Worm (Caenorhabditis elegans) whole organism, young adult: ENCODE measurements around the gene C35B1.5.

ENCODE experiments used
- B0035.1 ChIP-seq: sonication (generic microtip); optimal IDR thresholded peaks from 2 replicates; lab custom pipeline; 2016; ENCODE audit warnings: missing genetic modification characterization, mild to moderate bottlenecking, missing compliant biosample characterization, missing genotype, missing genetic modification reagents
- B0336.3 ChIP-seq: fragments of 200-800 bp; sonication (Bioruptor generic); IDR thresholded peaks from 2 replicates; pipeline ENCODE4 v1.3.6; 2022; ENCODE audit warnings: missing genetic modification characterization, missing compliant biosample characterization
- C06A6.2 ChIP-seq: fragments of 200-800 bp; sonication (Bioruptor generic); conservative IDR thresholded peaks from 2 replicates; pipeline ENCODE4 v1.3.6; 2022; ENCODE audit warnings: missing genetic modification characterization, missing compliant biosample characterization
- F22D6.2 ChIP-seq: sonication (generic microtip); optimal IDR thresholded peaks from 2 replicates; lab custom pipeline; 2016; ENCODE audit warnings: mild to moderate bottlenecking, missing genetic modification characterization, missing compliant biosample characterization
- F23B12.7 ChIP-seq: sonication (generic microtip); optimal IDR thresholded peaks from 2 replicates; lab custom pipeline; 2017; ENCODE audit warnings: missing genetic modification characterization, mild to moderate bottlenecking, missing compliant biosample characterization, antibody characterized with exemption, moderate library complexity; ENCODE audit not compliant: insufficient read depth
- F33H1.4 ChIP-seq: fragments of 200-800 bp; sonication (Bioruptor generic); IDR thresholded peaks from 2 replicates; pipeline ENCODE4 v1.3.6; 2022; ENCODE audit warnings: missing genetic modification reagents, missing genetic modification characterization, missing compliant biosample characterization
- F57A8.1 ChIP-seq: fragments of 200-800 bp; sonication (Bioruptor generic); optimal IDR thresholded peaks from 2 replicates; lab custom pipeline; 2018; ENCODE audit warnings: mild to moderate bottlenecking, missing genetic modification characterization, moderate library complexity, missing compliant biosample characterization
- F57C9.4 ChIP-seq: sonication (generic microtip); optimal IDR thresholded peaks from 2 replicates; lab custom pipeline; 2017; ENCODE audit warnings: mild to moderate bottlenecking, missing genetic modification characterization, missing compliant biosample characterization
- T07F8.4 ChIP-seq: sonication (generic microtip); optimal IDR thresholded peaks from 2 replicates; lab custom pipeline; 2016; ENCODE audit warnings: mild to moderate bottlenecking, missing genetic modification characterization, moderate library complexity, missing compliant biosample characterization
- Y56A3A.18 ChIP-seq: fragments of 200-800 bp; sonication (Bioruptor generic); IDR thresholded peaks from 2 replicates; pipeline ENCODE4 v1.3.6; 2022; ENCODE audit warnings: missing genetic modification reagents, missing genetic modification characterization, missing compliant biosample characterization
- Y79H2A.3 ChIP-seq: fragments of 200-800 bp; sonication (Bioruptor generic); conservative IDR thresholded peaks from 2 replicates; pipeline ENCODE4 v1.3.6; 2022; ENCODE audit warnings: missing genetic modification reagents, missing genetic modification characterization, missing compliant biosample characterization
- akir-1 ChIP-seq: fragments of 200-800 bp; sonication (Bioruptor generic); optimal IDR thresholded peaks from 2 replicates; lab custom pipeline; 2018; ENCODE audit warnings: mild to moderate bottlenecking, missing genetic modification characterization, moderate library complexity, missing compliant biosample characterization
- athp-1 ChIP-seq: sonication (generic microtip); optimal IDR thresholded peaks from 2 replicates; lab custom pipeline; 2017; ENCODE audit warnings: mild to moderate bottlenecking, missing genetic modification characterization, missing compliant biosample characterization
- ceh-100 ChIP-seq: fragments of 200-800 bp; sonication (Bioruptor generic); IDR thresholded peaks from 2 replicates; pipeline ENCODE4 v1.3.6; 2022; ENCODE audit warnings: missing genetic modification reagents, missing genetic modification characterization, missing compliant biosample characterization
- ceh-27 ChIP-seq: fragments of 200-800 bp; sonication (Bioruptor generic); optimal IDR thresholded peaks from 2 replicates; lab custom pipeline; 2018; ENCODE audit warnings: mild to moderate bottlenecking, missing genetic modification characterization, moderate library complexity, missing compliant biosample characterization
- ceh-40 ChIP-seq: fragments of 200-800 bp; sonication (Bioruptor generic); IDR thresholded peaks from 2 replicates; pipeline ENCODE4 v1.3.6; 2022; ENCODE audit warnings: missing genetic modification characterization, missing compliant biosample characterization
- ceh-58 ChIP-seq: fragments of 200-800 bp; sonication (Bioruptor generic); IDR thresholded peaks from 2 replicates; pipeline ENCODE4 v1.3.6; 2022; ENCODE audit warnings: missing genetic modification characterization, missing compliant biosample characterization
- ceh-79 ChIP-seq: sonication (generic microtip); optimal IDR thresholded peaks from 2 replicates; lab custom pipeline; 2017; ENCODE audit warnings: mild to moderate bottlenecking, missing genetic modification characterization, missing compliant biosample characterization
- die-1 ChIP-seq: sonication (generic microtip); optimal IDR thresholded peaks from 2 replicates; lab custom pipeline; 2016; ENCODE audit warnings: missing genotype, mild to moderate bottlenecking, missing genetic modification characterization, missing compliant biosample characterization
- dpl-1 ChIP-seq: fragments of 150-350 bp; optimal IDR thresholded peaks from 2 replicates; lab custom pipeline; 2014; ENCODE audit warnings: missing biosample characterization, missing genetic modification reagents, missing genetic modification characterization
- egl-18 ChIP-seq: fragments of 200-800 bp; sonication (Bioruptor generic); IDR thresholded peaks from 2 replicates; pipeline ENCODE4 v1.3.6; 2022; ENCODE audit warnings: missing genetic modification reagents, missing genetic modification characterization, missing compliant biosample characterization
- ekl-4 ChIP-seq: fragments of 200-800 bp; sonication (Bioruptor generic); IDR thresholded peaks from 2 replicates; pipeline ENCODE4 v1.3.6; 2022; ENCODE audit warnings: missing genetic modification reagents, missing genetic modification characterization, missing compliant biosample characterization
- ets-4 ChIP-seq: fragments of 200-800 bp; sonication (Bioruptor generic); optimal IDR thresholded peaks from 2 replicates; lab custom pipeline; 2018; ENCODE audit warnings: mild to moderate bottlenecking, missing genetic modification characterization, missing compliant biosample characterization
- fkh-3 ChIP-seq: sonication (generic microtip); optimal IDR thresholded peaks from 2 replicates; lab custom pipeline; 2016; ENCODE audit warnings: mild to moderate bottlenecking, missing genetic modification characterization, missing compliant biosample characterization
- hmg-1.2 ChIP-seq: fragments of 200-800 bp; sonication (Bioruptor generic); IDR thresholded peaks from 2 replicates; pipeline ENCODE4 v1.3.6; 2022; ENCODE audit warnings: missing genetic modification reagents, missing genetic modification characterization, missing compliant biosample characterization
- hmg-20 ChIP-seq: fragments of 200-800 bp; sonication (Bioruptor generic); IDR thresholded peaks from 2 replicates; pipeline ENCODE4 v1.3.6; 2022; ENCODE audit warnings: missing genetic modification reagents, missing genetic modification characterization, missing compliant biosample characterization
- hrde-1 ChIP-seq: sonication (generic microtip); optimal IDR thresholded peaks from 2 replicates; lab custom pipeline; 2016; ENCODE audit warnings: missing genetic modification characterization, mild to moderate bottlenecking, missing compliant biosample characterization, moderate library complexity, missing genotype, missing genetic modification reagents, borderline replicate concordance
- let-526 ChIP-seq: fragments of 200-800 bp; sonication (Bioruptor generic); IDR thresholded peaks from 2 replicates; pipeline ENCODE4 v1.3.6; 2022; ENCODE audit warnings: missing genetic modification reagents, missing genetic modification characterization, missing compliant biosample characterization
- let-607 ChIP-seq, 2 experiments: fragments of 200-800 bp in 1 of 2; sonication (Bioruptor generic) in 1 of 2; sonication (generic microtip) in 1 of 2; optimal IDR thresholded peaks; 2 replicates each; lab custom pipeline; 2016 to 2018; ENCODE audit warnings: mild to moderate bottlenecking in 2 of 2, missing compliant biosample characterization in 2 of 2, missing genetic modification characterization in 2 of 2, moderate library complexity in 2 of 2, missing genotype in 1 of 2
- lin-26 ChIP-seq: fragments of 200-800 bp; sonication (Bioruptor generic); IDR thresholded peaks from 2 replicates; pipeline ENCODE4 v1.3.6; 2022; ENCODE audit warnings: missing genetic modification reagents, missing genetic modification characterization, missing compliant biosample characterization
- lin-35 ChIP-seq, 3 experiments: fragments of 150-350 bp in 2 of 3; sonication (generic microtip) in 1 of 3; optimal IDR thresholded peaks; 2 replicates each; lab custom pipeline; 2014 to 2018; ENCODE audit warnings: missing biosample characterization in 3 of 3, missing genetic modification characterization in 3 of 3, missing genetic modification reagents in 3 of 3
- lin-40 ChIP-seq: sonication (generic microtip); optimal IDR thresholded peaks from 2 replicates; lab custom pipeline; 2016; ENCODE audit warnings: missing genetic modification characterization, mild to moderate bottlenecking, missing compliant biosample characterization, missing genotype, missing genetic modification reagents
- madf-10 ChIP-seq: sonication (generic microtip); optimal IDR thresholded peaks from 2 replicates; lab custom pipeline; 2016; ENCODE audit warnings: mild to moderate bottlenecking, missing genetic modification characterization, missing compliant biosample characterization
- madf-3 ChIP-seq: fragments of 200-800 bp; sonication (Bioruptor generic); IDR thresholded peaks from 2 replicates; pipeline ENCODE4 v1.3.6; 2022; ENCODE audit warnings: missing genetic modification reagents, missing genetic modification characterization, missing compliant biosample characterization
- madf-6 ChIP-seq: fragments of 200-800 bp; sonication (Bioruptor generic); IDR thresholded peaks from 2 replicates; pipeline ENCODE4 v1.3.6; 2022; ENCODE audit warnings: missing genetic modification reagents, missing genetic modification characterization, missing compliant biosample characterization
- mcd-1 ChIP-seq: fragments of 200-800 bp; sonication (Bioruptor generic); IDR thresholded peaks from 2 replicates; pipeline ENCODE4 v1.3.6; 2022; ENCODE audit warnings: missing genetic modification reagents, missing genetic modification characterization, missing compliant biosample characterization
- mel-28 ChIP-seq: sonication (generic microtip); optimal IDR thresholded peaks from 2 replicates; lab custom pipeline; 2016; ENCODE audit warnings: borderline replicate concordance, mild to moderate bottlenecking, missing genetic modification characterization, missing compliant biosample characterization
- nhr-120 ChIP-seq: fragments of 200-800 bp; sonication (Bioruptor generic); IDR thresholded peaks from 2 replicates; pipeline ENCODE4 v1.3.6; 2022; ENCODE audit warnings: missing genetic modification characterization, missing compliant biosample characterization
- nhr-27 ChIP-seq: fragments of 200-800 bp; sonication (Bioruptor generic); optimal IDR thresholded peaks from 2 replicates; lab custom pipeline; 2018; ENCODE audit warnings: mild to moderate bottlenecking, missing genetic modification characterization, moderate library complexity, missing compliant biosample characterization
- rcor-1 ChIP-seq: fragments of 200-800 bp; sonication (Bioruptor generic); IDR thresholded peaks from 2 replicates; pipeline ENCODE4 v1.3.6; 2022; ENCODE audit warnings: missing genetic modification reagents, missing genetic modification characterization, missing compliant biosample characterization
- rpc-1 ChIP-seq, 2 experiments: fragments of 150-350 bp in 1 of 2; sonication (generic microtip) in 1 of 2; optimal IDR thresholded peaks; 2 replicates each; lab custom pipeline; 2014 to 2018; ENCODE audit warnings: missing biosample characterization in 1 of 2, missing genetic modification characterization in 1 of 2, missing genetic modification reagents in 1 of 2, missing genotype in 1 of 2
- sea-2 ChIP-seq: fragments of 200-800 bp; sonication (Bioruptor generic); IDR thresholded peaks from 2 replicates; pipeline ENCODE4 v1.3.6; 2022; ENCODE audit warnings: missing genetic modification characterization, missing compliant biosample characterization
- somi-1 ChIP-seq: fragments of 200-800 bp; sonication (Bioruptor generic); optimal IDR thresholded peaks from 2 replicates; lab custom pipeline; 2018; ENCODE audit warnings: mild to moderate bottlenecking, missing genetic modification characterization, missing compliant biosample characterization
- tbx-9 ChIP-seq: sonication (generic microtip); optimal IDR thresholded peaks from 2 replicates; lab custom pipeline; 2016; ENCODE audit warnings: borderline replicate concordance, missing genetic modification characterization, inconsistent platforms, missing compliant biosample characterization
- xnd-1 ChIP-seq: sonication (generic microtip); optimal IDR thresholded peaks from 2 replicates; lab custom pipeline; 2016; ENCODE audit warnings: missing genotype, missing genetic modification reagents, missing genetic modification characterization, missing compliant biosample characterization
- zim-3 ChIP-seq: sonication (generic microtip); optimal IDR thresholded peaks from 2 replicates; lab custom pipeline; 2017; ENCODE audit warnings: mild to moderate bottlenecking, missing genetic modification characterization, moderate library complexity, missing compliant biosample characterization
- ztf-25 ChIP-seq: fragments of 200-800 bp; sonication (Bioruptor generic); IDR thresholded peaks from 2 replicates; pipeline ENCODE4 v1.3.6; 2022; ENCODE audit warnings: missing genetic modification reagents, missing genetic modification characterization, missing compliant biosample characterization
- ztf-28 ChIP-seq: fragments of 200-800 bp; sonication (Bioruptor generic); IDR thresholded peaks from 2 replicates; pipeline ENCODE4 v1.3.6; 2022; ENCODE audit warnings: missing genetic modification reagents, missing genetic modification characterization, missing compliant biosample characterization
- ztf-6 ChIP-seq: fragments of 200-800 bp; sonication (Bioruptor generic); IDR thresholded peaks from 2 replicates; pipeline ENCODE4 v1.3.6; 2022; ENCODE audit warnings: missing genetic modification reagents, missing genetic modification characterization, missing compliant biosample characterization

C35B1.5 gene

DNA sequence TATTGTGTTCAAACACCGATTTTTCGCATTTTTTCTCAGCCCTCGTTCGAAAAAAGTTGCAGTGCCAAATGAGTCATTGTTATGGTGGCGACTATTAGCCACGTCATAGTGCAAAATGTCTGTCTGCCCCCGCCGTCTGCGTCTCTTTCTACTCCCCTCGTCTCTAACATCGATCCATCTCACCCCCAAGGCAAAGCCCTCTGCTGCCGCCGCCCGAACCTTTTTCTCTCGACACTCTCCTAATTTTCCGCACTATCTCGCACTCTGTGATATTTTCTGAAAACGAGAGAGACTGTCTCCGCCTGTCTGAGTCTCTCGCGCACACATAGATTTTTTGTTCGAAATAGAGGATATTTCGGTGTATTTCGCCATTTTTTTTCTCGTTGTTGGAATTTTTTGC is 9.1 kb upstream of the C35B1.5 start (continued):
- TF ChIP-seq hrde-1 (tag; lab: Kevin White, UChicago): no peak
- TF ChIP-seq rcor-1 (GFP tag; lab: Robert Waterston, UW): no peak
- TF ChIP-seq ceh-79 (tag; lab: Kevin White, UChicago): no peak
- no peak for TF ChIP-seq F57A8.1 (GFP tag; lab: Kevin White, UChicago)
- TF ChIP-seq fkh-3 (tag; lab: Kevin White, UChicago): no peak
- TF ChIP-seq hmg-1.2 (GFP tag; lab: Robert Waterston, UW): peak; percentile 92
- TF ChIP-seq madf-6: no peak
- no peak for TF ChIP-seq madf-10
- TF ChIP-seq F57C9.4 (tag; lab: Kevin White, UChicago): no peak
- TF ChIP-seq let-607 (tag; optimal IDR thresholded peaks at IDR 0.05; lab: Kevin White, UChicago): peak; percentile 6 to 56
- TF ChIP-seq egl-18: no peak
- TF ChIP-seq nhr-120: no peak
- TF ChIP-seq mel-28 (tag; lab: Kevin White, UChicago): no peak
- no peak; the same call in 1 of the 2 replicates for TF ChIP-seq F33H1.4 (GFP tag; lab: Robert Waterston, UW)
- no peak for TF ChIP-seq madf-3 (GFP tag; lab: Robert Waterston, UW)
- TF ChIP-seq lin-35 (GFP tag; optimal IDR thresholded peaks at IDR 0.05; lab: Kevin White, UChicago): peak in 1 of 3 experiments; percentile 37
- TF ChIP-seq athp-1 (tag; lab: Kevin White, UChicago): no peak
- TF ChIP-seq lin-26 (GFP tag; lab: Robert Waterston, UW): no peak
- TF ChIP-seq B0035.1: no peak
- TF ChIP-seq F23B12.7: no peak
- no peak for TF ChIP-seq T07F8.4 (tag; lab: Kevin White, UChicago)
- TF ChIP-seq dpl-1 (GFP tag; lab: Kevin White, UChicago): no peak
- no peak for TF ChIP-seq ztf-28
- no peak for TF ChIP-seq sea-2 (GFP tag; lab: Robert Waterston, UW)
- TF ChIP-seq ceh-58 (GFP tag; lab: Robert Waterston, UW): no peak
- no peak for TF ChIP-seq Y56A3A.18 (GFP tag; lab: Robert Waterston, UW)
- no peak for TF ChIP-seq zim-3 (tag; lab: Kevin White, UChicago)
- TF ChIP-seq ceh-40: no peak
- no peak for TF ChIP-seq ceh-100
- no peak for TF ChIP-seq ets-4 (GFP tag; lab: Kevin White, UChicago)
- peak; percentile 54; the same call in 1 of the 2 replicates for TF ChIP-seq B0336.3
- TF ChIP-seq C06A6.2 (GFP tag; lab: Robert Waterston, UW): peak; percentile 42; the same call in 1 of the 2 replicates
- TF ChIP-seq mcd-1 (GFP tag; lab: Robert Waterston, UW): peak; percentile 56
- TF ChIP-seq xnd-1 (tag; lab: Kevin White, UChicago): no peak
- no peak for TF ChIP-seq Y79H2A.3
- peak; percentile 44 for TF ChIP-seq somi-1
- no peak for TF ChIP-seq ztf-6 (GFP tag; lab: Robert Waterston, UW)
- TF ChIP-seq lin-40 (tag; lab: Kevin White, UChicago): peak; percentile 73
- TF ChIP-seq F22D6.2: no peak
- TF ChIP-seq die-1 (tag; lab: Kevin White, UChicago): no peak
- TF ChIP-seq akir-1 (GFP tag; lab: Kevin White, UChicago): no peak
- TF ChIP-seq ceh-27 (GFP tag; lab: Kevin White, UChicago): peak; percentile 41
- no peak for TF ChIP-seq rpc-1 (optimal IDR thresholded peaks at IDR 0.05; lab: Kevin White, UChicago)
- TF ChIP-seq rpc-1 (tag; optimal IDR thresholded peaks at IDR 0.05; lab: Kevin White, UChicago): no peak
- no peak for TF ChIP-seq tbx-9 (tag; lab: Kevin White, UChicago)
- no peak for TF ChIP-seq ekl-4 (GFP tag; lab: Robert Waterston, UW)
- TF ChIP-seq ztf-25 (GFP tag; lab: Robert Waterston, UW): no peak
- TF ChIP-seq hmg-20 (GFP tag; lab: Robert Waterston, UW): no peak
- no peak for TF ChIP-seq nhr-27
- no peak for TF ChIP-seq let-526 (GFP tag; lab: Robert Waterston, UW)
